Fruit fly (Drosophila melanogaster) whole organism, wandering third instar larva: ENCODE data around the gene mTerf3.

Experiments used
- Abd-B ChIP-seq: fragments of >200 bp; optimal IDR thresholded peaks from 2 replicates; lab custom pipeline; 2017; ENCODE audit warnings: missing biosample characterization, missing genetic modification characterization
- CG32264 ChIP-seq: fragments of 200-800 bp; sonication (Bioruptor generic); optimal IDR thresholded peaks from 2 replicates; lab custom pipeline; 2016; ENCODE audit warnings: missing biosample characterization, missing genetic modification characterization
- Dfd ChIP-seq: fragments of >200 bp; optimal IDR thresholded peaks from 2 replicates; lab custom pipeline; 2017; ENCODE audit warnings: missing biosample characterization, missing genetic modification characterization
- Hnf4 ChIP-seq: fragments of 200-800 bp; sonication (Bioruptor generic); optimal IDR thresholded peaks from 2 replicates; lab custom pipeline; 2016; ENCODE audit warnings: missing biosample characterization, mild to moderate bottlenecking, missing genetic modification characterization
- Hr83 ChIP-seq: fragments of 200-300 bp; sonication (Bioruptor generic); optimal IDR thresholded peaks from 2 replicates; lab custom pipeline; 2016; ENCODE audit warnings: missing biosample characterization, mild to moderate bottlenecking, missing genetic modification characterization, moderate library complexity; ENCODE audit not compliant: poor library complexity, severe bottlenecking
- Myc ChIP-seq: fragments of >200 bp; optimal IDR thresholded peaks from 2 replicates; lab custom pipeline; 2017
- N ChIP-seq: fragments of >200 bp; optimal IDR thresholded peaks from 2 replicates; lab custom pipeline; 2018; ENCODE audit warnings: missing biosample characterization, missing external identifiers, missing genetic modification characterization
- h ChIP-seq: fragments of 200-800 bp; sonication (Bioruptor generic); optimal IDR thresholded peaks from 3 replicates; lab custom pipeline; 2016; ENCODE audit warnings: missing biosample characterization, mild to moderate bottlenecking, missing genetic modification characterization
- psq ChIP-seq: fragments of 200-800 bp; sonication (Bioruptor generic); optimal IDR thresholded peaks from 3 replicates; lab custom pipeline; 2017; ENCODE audit warnings: missing biosample characterization, mild to moderate bottlenecking, missing genetic modification characterization, moderate library complexity

dm6 chr3L:20540975-20541951 lies 20.7 kb upstream of the mTerf3 start:
- TF ChIP-seq psq (GFP tag; lab: Kevin White, UChicago) (no peak), Myc (peak; percentile 65), Hr83 (GFP tag; lab: Kevin White, UChicago) (no peak), h (GFP tag; lab: Kevin White, UChicago) (no peak), Dfd (GFP tag; lab: Kevin White, UChicago) (no peak), CG32264 (GFP tag; lab: Kevin White, UChicago) (no peak), Hnf4 (GFP tag; lab: Kevin White, UChicago) (no peak), N (GFP tag; lab: Kevin White, UChicago) (peak; percentile 35), Abd-B (GFP tag; lab: Kevin White, UChicago) (no peak)
